Fruit fly (Drosophila melanogaster) whole organism, embryonic: ENCODE data around the gene bt.

Experiments used
- Aef1 ChIP-seq: fragments of 200-800 bp; sonication (Bioruptor generic); IDR thresholded peaks from 3 replicates; pipeline ENCODE4 v1.3.6; 2022; ENCODE audit warnings: missing biosample characterization, missing genetic modification characterization
- Antp ChIP-seq: fragments of 200-800 bp; sonication (Bioruptor generic); optimal IDR thresholded peaks from 3 replicates; lab custom pipeline; 2016; ENCODE audit warnings: missing biosample characterization, missing genetic modification characterization
- Awh ChIP-seq: fragments of 200-800 bp; sonication (Bioruptor generic); IDR thresholded peaks from 2 replicates; pipeline ENCODE4, ENCODE4 v1.3.6; 2022; ENCODE audit warnings: missing biosample characterization, missing genetic modification characterization
- BEAF-32 ChIP-seq: fragments of 200-800 bp; sonication (Bioruptor generic); optimal IDR thresholded peaks from 3 replicates; lab custom pipeline; 2017; ENCODE audit warnings: missing biosample characterization, missing genetic modification characterization, mild to moderate bottlenecking, moderate library complexity, missing genetic modification reagents
- CG10321 ChIP-seq: fragments of 200-800 bp; sonication (Bioruptor generic); IDR thresholded peaks from 2 replicates; pipeline ENCODE4 v1.3.6; 2022; ENCODE audit warnings: missing biosample characterization, missing genetic modification characterization
- CG10654 ChIP-seq: fragments of 200-800 bp; sonication (Bioruptor generic); optimal IDR thresholded peaks from 2 replicates; lab custom pipeline; 2016; ENCODE audit warnings: missing biosample characterization, missing genetic modification characterization
- CG12071 ChIP-seq: fragments of 200-800 bp; sonication (Bioruptor generic); optimal IDR thresholded peaks from 3 replicates; lab custom pipeline; 2018; ENCODE audit warnings: missing biosample characterization, mild to moderate bottlenecking, missing genetic modification characterization
- CG1233 ChIP-seq: fragments of 200-800 bp; sonication (Bioruptor generic); optimal IDR thresholded peaks from 4 replicates; lab custom pipeline; 2018; ENCODE audit warnings: missing biosample characterization, mild to moderate bottlenecking, missing genetic modification characterization
- CG15269 ChIP-seq: fragments of 200-800 bp; sonication (Bioruptor generic); optimal IDR thresholded peaks from 2 replicates; lab custom pipeline; 2018; ENCODE audit warnings: missing biosample characterization, mild to moderate bottlenecking, missing genetic modification characterization, moderate library complexity
- CG15601 ChIP-seq: fragments of 200-800 bp; sonication (Bioruptor generic); optimal IDR thresholded peaks from 3 replicates; lab custom pipeline; 2019; ENCODE audit warnings: missing biosample characterization, mild to moderate bottlenecking, missing genetic modification characterization, moderate library complexity
- CG17568 ChIP-seq: fragments of 200-800 bp; sonication (Bioruptor generic); optimal IDR thresholded peaks from 2 replicates; lab custom pipeline; 2018; ENCODE audit warnings: missing biosample characterization, mild to moderate bottlenecking, missing genetic modification characterization, moderate library complexity
- CG17612 ChIP-seq: fragments of 200-800 bp; sonication (Bioruptor generic); IDR thresholded peaks from 2 replicates; pipeline ENCODE4 v1.3.6; 2022; ENCODE audit warnings: missing biosample characterization, missing genetic modification characterization
- CG17802 ChIP-seq: fragments of 200-800 bp; sonication (Bioruptor generic); optimal IDR thresholded peaks from 2 replicates; lab custom pipeline; 2018; ENCODE audit warnings: missing biosample characterization, mild to moderate bottlenecking, missing genetic modification characterization, moderate library complexity
- CG1832 ChIP-seq: fragments of 200-800 bp; sonication (Bioruptor generic); optimal IDR thresholded peaks from 2 replicates; lab custom pipeline; 2017; ENCODE audit warnings: missing biosample characterization, mild to moderate bottlenecking, missing genetic modification characterization, inconsistent platforms
- CG3281 ChIP-seq: fragments of 200-800 bp; sonication (Bioruptor generic); optimal IDR thresholded peaks from 3 replicates; lab custom pipeline; 2017; ENCODE audit warnings: missing biosample characterization, mild to moderate bottlenecking, missing genetic modification characterization
- CG43689 ChIP-seq: fragments of 200-800 bp; sonication (Bioruptor generic); IDR thresholded peaks from 2 replicates; pipeline ENCODE4 v1.3.6; 2022; ENCODE audit warnings: missing biosample characterization, missing genetic modification characterization
- CG4617 ChIP-seq: fragments of 200-800 bp; sonication (Bioruptor generic); optimal IDR thresholded peaks from 3 replicates; lab custom pipeline; 2016; ENCODE audit warnings: missing biosample characterization, missing genetic modification characterization, borderline replicate concordance
- CG4730 ChIP-seq: fragments of 200-800 bp; sonication (Bioruptor generic); IDR thresholded peaks from 2 replicates; pipeline ENCODE4 v1.3.6; 2022; ENCODE audit warnings: missing biosample characterization, missing genetic modification characterization
- CG4820 ChIP-seq: fragments of 200-800 bp; sonication (Bioruptor generic); optimal IDR thresholded peaks from 3 replicates; lab custom pipeline; 2016; ENCODE audit warnings: missing biosample characterization, missing genetic modification characterization
- CG6254 ChIP-seq: fragments of 200-800 bp; sonication (Bioruptor generic); optimal IDR thresholded peaks from 3 replicates; lab custom pipeline; 2017; ENCODE audit warnings: mild to moderate bottlenecking, missing biosample characterization, missing genetic modification reagents, missing genetic modification characterization
- CG8281 ChIP-seq: fragments of 200-800 bp; sonication (Bioruptor generic); optimal IDR thresholded peaks from 2 replicates; lab custom pipeline; 2018; ENCODE audit warnings: missing biosample characterization, mild to moderate bottlenecking, missing genetic modification characterization, moderate library complexity
- Dad ChIP-seq: fragments of 200-800 bp; sonication (Bioruptor generic); optimal IDR thresholded peaks from 3 replicates; lab custom pipeline; 2016; ENCODE audit warnings: missing biosample characterization, missing genetic modification characterization
- Deaf1 ChIP-seq: fragments of 200-800 bp; optimal IDR thresholded peaks from 3 replicates; lab custom pipeline; 2019; ENCODE audit warnings: missing biosample characterization, mild to moderate bottlenecking, missing genetic modification characterization, moderate library complexity
- Dp ChIP-seq: fragments of 200-800 bp; sonication (Bioruptor generic); optimal IDR thresholded peaks from 2 replicates; lab custom pipeline; 2018; ENCODE audit warnings: missing biosample characterization, mild to moderate bottlenecking, missing genetic modification characterization, moderate library complexity
- Elba2 ChIP-seq: fragments of 200-800 bp; sonication (Bioruptor generic); optimal IDR thresholded peaks from 3 replicates; lab custom pipeline; 2016; ENCODE audit warnings: missing biosample characterization, missing genetic modification characterization
- H15 ChIP-seq: fragments of 200-800 bp; sonication (Bioruptor generic); IDR thresholded peaks from 3 replicates; pipeline ENCODE4 v1.3.6; 2022; ENCODE audit warnings: missing biosample characterization, missing genetic modification characterization
- H2.0 ChIP-seq: fragments of 200-800 bp; sonication (Bioruptor generic); IDR thresholded peaks from 2 replicates; pipeline ENCODE4 v1.3.6; 2022; ENCODE audit warnings: missing biosample characterization, missing genetic modification characterization
- Med ChIP-seq: fragments of 200-800 bp; sonication (Bioruptor generic); peaks from one replicate; lab custom pipeline; 2016; ENCODE audit warnings: missing biosample characterization, missing genetic modification characterization, mild to moderate bottlenecking, inconsistent platforms, moderate library complexity
- Meics ChIP-seq: fragments of 200-800 bp; sonication (Bioruptor generic); optimal IDR thresholded peaks from 2 replicates; lab custom pipeline; 2017; ENCODE audit warnings: missing biosample characterization, mild to moderate bottlenecking, missing genetic modification characterization
- NK7.1 ChIP-seq: fragments of 200-800 bp; sonication (Bioruptor generic); optimal IDR thresholded peaks from 3 replicates; lab custom pipeline; 2016; ENCODE audit warnings: missing biosample characterization, missing genetic modification characterization
- Nf-YA ChIP-seq: fragments of 200-800 bp; sonication (Bioruptor generic); IDR thresholded peaks from 2 replicates; pipeline ENCODE4 v1.3.6; 2022; ENCODE audit warnings: missing biosample characterization, missing genetic modification characterization
- NfI ChIP-seq: fragments of 200-800 bp; sonication (Bioruptor generic); optimal IDR thresholded peaks from 3 replicates; lab custom pipeline; 2018; ENCODE audit warnings: missing biosample characterization, mild to moderate bottlenecking, missing genetic modification characterization, moderate library complexity
- Scr ChIP-seq: fragments of 200-800 bp; sonication (Bioruptor generic); IDR thresholded peaks from 2 replicates; pipeline ENCODE4 v1.3.6; 2022; ENCODE audit warnings: missing biosample characterization, missing genetic modification characterization; ENCODE audit not compliant: partially characterized antibody
- Side ChIP-seq: fragments of 200-800 bp; sonication (Bioruptor generic); optimal IDR thresholded peaks from 2 replicates; lab custom pipeline; 2016; ENCODE audit warnings: missing biosample characterization, missing genetic modification characterization
- abd-A ChIP-seq: fragments of 200-800 bp; sonication (Bioruptor generic); optimal IDR thresholded peaks from 3 replicates; lab custom pipeline; 2019; ENCODE audit warnings: missing biosample characterization, mild to moderate bottlenecking, missing genetic modification characterization, moderate library complexity
- cad ChIP-seq: fragments of >200 bp; optimal IDR thresholded peaks from 2 replicates; lab custom pipeline; 2017; ENCODE audit warnings: missing biosample characterization, missing genetic modification characterization
- crc ChIP-seq: fragments of 200-800 bp; sonication (Bioruptor generic); optimal IDR thresholded peaks from 2 replicates; lab custom pipeline; 2016; ENCODE audit warnings: missing biosample characterization, missing genetic modification characterization
- dm ChIP-seq: fragments of 200-800 bp; sonication (Bioruptor generic); optimal IDR thresholded peaks from 3 replicates; lab custom pipeline; 2016; ENCODE audit warnings: missing biosample characterization, missing genetic modification characterization
- dmrt99B ChIP-seq: fragments of 200-800 bp; sonication (Bioruptor generic); optimal IDR thresholded peaks from 2 replicates; lab custom pipeline; 2018; ENCODE audit warnings: missing biosample characterization, mild to moderate bottlenecking, missing genetic modification characterization, moderate library complexity
- exex ChIP-seq: fragments of 200-800 bp; sonication (Bioruptor generic); optimal IDR thresholded peaks from 4 replicates; lab custom pipeline; 2018; ENCODE audit warnings: missing biosample characterization, mild to moderate bottlenecking, missing genetic modification characterization, moderate library complexity
- gsb-n ChIP-seq: fragments of 200-800 bp; sonication (Bioruptor generic); optimal IDR thresholded peaks from 3 replicates; lab custom pipeline; 2018; ENCODE audit warnings: missing biosample characterization, mild to moderate bottlenecking, missing genetic modification characterization
- hbn ChIP-seq: fragments of 200-800 bp; sonication (Bioruptor generic); IDR thresholded peaks from 2 replicates; pipeline ENCODE4 v1.3.6; 2022; ENCODE audit warnings: missing biosample characterization, missing genetic modification characterization; ENCODE audit not compliant: partially characterized antibody
- lov ChIP-seq, 2 experiments: fragments of 200-800 bp in 1 of 2; fragments of >200 bp in 1 of 2; sonication (Bioruptor generic) in 1 of 2; IDR thresholded peaks in 1 of 2; optimal IDR thresholded peaks in 1 of 2; 2 replicates in 1 of 2; 3 replicates in 1 of 2; pipeline versions ENCODE4 v1.3.6 to Lab custom; 2017 to 2022; ENCODE audit warnings: missing biosample characterization in 1 of 2, missing genetic modification characterization in 1 of 2
- pan ChIP-seq, 4 experiments: fragments of >200 bp in 3 of 4; fragments of 200-800 bp in 1 of 4; sonication (Bioruptor generic) in 1 of 4; optimal IDR thresholded peaks in 3 of 4; IDR thresholded peaks in 1 of 4; 2 replicates each; pipeline versions ENCODE4 v1.3.6 to Lab custom; 2017 to 2022; ENCODE audit warnings: missing biosample characterization in 2 of 4, missing genetic modification characterization in 2 of 4, mixed read lengths in 1 of 4
- pho ChIP-seq: fragments of 200-800 bp; sonication (Bioruptor generic); optimal IDR thresholded peaks from 2 replicates; lab custom pipeline; 2016; ENCODE audit warnings: missing biosample characterization, missing genetic modification characterization
- ranshi ChIP-seq: fragments of 200-800 bp; sonication (Bioruptor generic); IDR thresholded peaks from 2 replicates; pipeline ENCODE4 v1.3.6; 2022; ENCODE audit warnings: missing biosample characterization, missing genetic modification characterization
- row ChIP-seq: fragments of 200-800 bp; sonication (Bioruptor generic); IDR thresholded peaks from 3 replicates; pipeline ENCODE4 v1.3.6; 2022; ENCODE audit warnings: missing biosample characterization, missing genetic modification characterization
- yki ChIP-seq: fragments of >200 bp; optimal IDR thresholded peaks from 3 replicates; lab custom pipeline; 2018
- zen2 ChIP-seq: fragments of 200-800 bp; sonication (Bioruptor generic); IDR thresholded peaks from 3 replicates; pipeline ENCODE4 v1.3.6; 2022; ENCODE audit warnings: missing biosample characterization, missing genetic modification characterization; ENCODE audit not compliant: partially characterized antibody

The bt gene

DNA sequence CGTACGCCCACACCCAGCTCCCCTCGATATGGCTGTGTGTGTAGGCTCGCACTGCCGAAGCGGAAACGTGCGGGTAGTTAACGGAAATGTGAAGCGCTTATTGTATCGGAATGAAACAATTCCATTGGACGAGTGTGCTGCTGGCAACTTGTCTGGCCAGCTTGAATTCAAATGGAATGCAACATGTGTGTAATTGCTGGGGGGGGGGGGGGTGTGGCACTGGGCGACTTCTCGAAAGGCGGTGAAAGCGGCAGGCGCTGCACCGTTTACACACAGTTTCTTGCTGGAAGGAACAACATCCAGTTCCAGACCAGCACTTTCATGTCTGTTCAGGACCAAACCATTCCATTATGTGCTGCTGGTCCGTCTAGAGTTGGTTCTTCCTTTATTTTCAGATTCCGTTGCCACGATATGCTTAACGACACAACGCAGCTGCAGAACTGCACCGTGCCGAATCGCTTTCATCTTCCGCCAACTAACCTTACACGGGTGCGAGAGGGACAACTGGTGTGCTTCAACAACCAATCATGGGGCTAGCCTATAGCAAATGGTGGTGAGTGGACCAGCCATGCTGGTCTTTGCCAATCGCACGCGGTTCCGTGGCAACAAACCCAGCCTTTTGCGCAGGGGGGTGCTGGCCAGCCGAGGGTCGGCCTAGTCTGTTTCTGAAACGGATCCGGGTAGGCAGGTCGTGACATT lies 20.1 kb upstream of the bt start:
- TF ChIP-seq Side (no peak), Aef1 (GFP tag; lab: Robert Waterston, UW) (no peak), CG15269 (tag; lab: Kevin White, UChicago) (no peak), Deaf1 (peak; percentile 71), CG10321 (peak; percentile 95), CG17568 (GFP tag; lab: Kevin White, UChicago) (no peak), hbn (GFP tag; lab: Robert Waterston, UW) (no peak), BEAF-32 (GFP tag; lab: Kevin White, UChicago) (no peak), CG1233 (GFP tag; lab: Kevin White, UChicago) (no peak), yki (lab: Kevin White, UChicago) (no peak), CG10654 (GFP tag; lab: Kevin White, UChicago) (no peak), CG3281 (GFP tag; lab: Kevin White, UChicago) (no peak), Awh (GFP tag; lab: Robert Waterston, UW) (no peak), Elba2 (no peak), Dad (GFP tag; lab: Kevin White, UChicago) (no peak), H15 (GFP tag; lab: Robert Waterston, UW) (no peak), Meics (GFP tag; lab: Kevin White, UChicago) (no peak), cad (no peak), CG1832 (GFP tag; lab: Kevin White, UChicago) (no peak), dmrt99B (tag; lab: Kevin White, UChicago) (no peak), NfI (GFP tag; lab: Kevin White, UChicago) (no peak), Nf-YA (peak; percentile 99), pho (no peak), CG4617 (GFP tag; lab: Kevin White, UChicago) (no peak), exex (no peak), gsb-n (peak; percentile 98), Scr (GFP tag; lab: Robert Waterston, UW) (no peak), crc (GFP tag; lab: Kevin White, UChicago) (no peak), CG8281 (tag; lab: Kevin White, UChicago) (no peak), zen2 (GFP tag; lab: Robert Waterston, UW) (peak; percentile 31; the same call in 2 of the 3 replicates), H2.0 (no peak), CG17612 (GFP tag; lab: Robert Waterston, UW) (no peak), NK7.1 (GFP tag; lab: Kevin White, UChicago) (no peak), CG4730 (GFP tag; lab: Robert Waterston, UW) (no peak), CG15601 (tag; lab: Kevin White, UChicago) (no peak), dm (no peak), CG6254 (no peak), Antp (no peak), CG43689 (GFP tag; lab: Robert Waterston, UW) (no peak), pan (optimal IDR thresholded peaks at IDR 0.05; lab: Kevin White, UChicago) (peak in 1 of 2 experiments; percentile 19), pan (GFP tag; optimal IDR thresholded peaks at IDR 0.05 in 1 of 2, IDR thresholded peaks at IDR 0.05 in 1 of 2) (peak in 1 of 2 experiments; percentile 92), CG17802 (peak; percentile 83), Dp (GFP tag; lab: Kevin White, UChicago) (no peak), abd-A (no peak), lov (optimal IDR thresholded peaks at IDR 0.05; lab: Kevin White, UChicago) (no peak), lov (GFP tag; IDR thresholded peaks at IDR 0.05; lab: Robert Waterston, UW) (no peak), CG12071 (no peak), Med (GFP tag; lab: Kevin White, UChicago) (peak; percentile 27), ranshi (GFP tag; lab: Robert Waterston, UW) (no peak), CG4820 (GFP tag; lab: Kevin White, UChicago) (no peak), row (no peak)
